Worm (Caenorhabditis elegans) whole organism, midembryonic: ENCODE data around the gene F23A7.8.
"Not testable (repeated sequence)": the region's sequence is repeated elsewhere in the genome, so short reads cannot be mapped to it uniquely, and the experiment has no call there.

Source experiments
- T22C8.4 ChIP-seq: fragments of 200-800 bp; sonication (Bioruptor generic); IDR thresholded peaks from 2 replicates; pipeline ENCODE4 v1.3.6; 2022; ENCODE audit warnings: missing genetic modification characterization, missing compliant biosample characterization
- cog-1 ChIP-seq: sonication (generic microtip); optimal IDR thresholded peaks from 2 replicates; lab custom pipeline; 2016; ENCODE audit warnings: missing genetic modification characterization, missing compliant biosample characterization
- flt-1 ChIP-seq: fragments of 200-800 bp; sonication (Bioruptor generic); IDR thresholded peaks from 2 replicates; pipeline ENCODE4 v1.3.6; 2022; ENCODE audit warnings: missing genetic modification characterization, missing compliant biosample characterization
- klf-2 ChIP-seq: fragments of 200-800 bp; sonication (Bioruptor generic); conservative IDR thresholded peaks from 2 replicates; pipeline ENCODE4 v1.3.6; 2022; ENCODE audit warnings: missing genetic modification reagents, missing genetic modification characterization, missing compliant biosample characterization
- med-1 ChIP-seq: sonication (generic microtip); optimal IDR thresholded peaks from 2 replicates; lab custom pipeline; 2017; ENCODE audit warnings: missing genetic modification characterization, mild to moderate bottlenecking, missing compliant biosample characterization, antibody characterized with exemption, missing genetic modification reagents; ENCODE audit not compliant: insufficient read depth
- ref-1 ChIP-seq: fragments of 200-800 bp; sonication (Bioruptor generic); conservative IDR thresholded peaks from 2 replicates; pipeline ENCODE4 v1.3.6; 2022; ENCODE audit warnings: missing genetic modification reagents, missing genetic modification characterization, missing compliant biosample characterization
- tab-1 ChIP-seq: fragments of 200-800 bp; sonication (Bioruptor generic); IDR thresholded peaks from 2 replicates; pipeline ENCODE4 v1.3.6; 2022; ENCODE audit warnings: missing genetic modification characterization, missing compliant biosample characterization
- ztf-23 ChIP-seq: fragments of 200-800 bp; sonication (Bioruptor generic); IDR thresholded peaks from 2 replicates; pipeline ENCODE4 v1.3.6; 2022; ENCODE audit warnings: missing genetic modification reagents, missing genetic modification characterization, missing compliant biosample characterization
- ztf-29 ChIP-seq: fragments of 200-800 bp; sonication (Bioruptor generic); IDR thresholded peaks from 2 replicates; pipeline ENCODE4 v1.3.6; 2022; ENCODE audit warnings: missing genetic modification reagents, missing genetic modification characterization, missing compliant biosample characterization

F23A7.8 gene

ce11 chrX:16213073-16213472, at the start of gene F23A7.8:
TSS of gene F23A7.8 (plus strand) at chrX:16213373.
- TF ChIP-seq cog-1 (tag; lab: Kevin White, UChicago); flt-1; ref-1 (GFP tag; lab: Robert Waterston, UW): not testable (repeated sequence)

DNA sequence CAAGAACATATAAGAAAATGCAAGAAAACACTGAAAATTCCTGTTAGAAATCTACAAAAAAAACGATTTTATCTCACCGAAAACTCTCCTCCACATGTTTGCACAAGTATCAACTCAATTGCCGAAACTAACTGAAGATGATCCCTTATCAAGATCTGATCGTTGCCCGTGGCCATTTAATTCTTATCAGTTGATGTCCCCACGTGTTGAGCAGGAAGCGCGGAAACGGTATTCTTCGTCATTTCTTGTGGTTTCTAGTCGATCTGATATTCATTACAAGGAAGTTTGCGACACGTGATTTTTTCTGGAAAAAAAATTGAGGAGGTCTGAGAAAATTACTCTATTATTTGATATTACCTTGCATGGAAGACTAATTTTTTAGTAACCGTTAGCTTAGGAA, 49.8 kb upstream of the F23A7.8 start, which contains the start of gene F09C8.1:
Gene F09C8.1, minus strand, starts transcription at position 123 of the 400 bp plus-strand sequence.
- no peak for TF ChIP-seq klf-2 (GFP tag; lab: Robert Waterston, UW)
- no peak for TF ChIP-seq T22C8.4 (GFP tag; lab: Robert Waterston, UW)
- no peak for TF ChIP-seq ztf-29 (GFP tag; lab: Robert Waterston, UW)
- TF ChIP-seq flt-1, result no peak
- no peak for TF ChIP-seq ref-1 (GFP tag; lab: Robert Waterston, UW)
- TF ChIP-seq cog-1 (tag; lab: Kevin White, UChicago), result no peak
- TF ChIP-seq tab-1 (GFP tag; lab: Robert Waterston, UW), result no peak
- TF ChIP-seq med-1 (GFP tag; lab: Kevin White, UChicago), result no peak
- no peak for TF ChIP-seq ztf-23 (GFP tag; lab: Robert Waterston, UW)

DNA sequence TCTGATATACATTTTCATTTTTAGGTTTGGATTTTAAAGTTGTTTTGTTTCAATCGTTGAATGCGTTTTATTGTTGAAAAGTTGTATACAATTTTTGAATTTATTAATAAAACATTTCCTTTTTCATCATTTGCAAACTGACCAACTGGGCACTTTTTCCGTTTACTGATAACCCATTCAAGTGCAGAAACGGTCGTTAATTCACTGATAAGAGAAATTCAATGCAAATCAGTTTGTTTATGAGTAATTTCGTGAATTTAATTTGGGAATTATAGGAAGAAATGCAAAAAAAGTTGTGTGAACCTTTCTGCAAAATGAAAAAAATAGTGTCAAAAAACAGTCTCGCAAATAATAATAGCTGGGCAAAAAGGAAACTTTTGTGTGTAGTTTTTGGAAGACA, 46.7 kb upstream of the F23A7.8 start:
- no peak for TF ChIP-seq T22C8.4 (GFP tag; lab: Robert Waterston, UW)
- no peak for TF ChIP-seq med-1 (GFP tag; lab: Kevin White, UChicago)
- no peak for TF ChIP-seq flt-1

DNA sequence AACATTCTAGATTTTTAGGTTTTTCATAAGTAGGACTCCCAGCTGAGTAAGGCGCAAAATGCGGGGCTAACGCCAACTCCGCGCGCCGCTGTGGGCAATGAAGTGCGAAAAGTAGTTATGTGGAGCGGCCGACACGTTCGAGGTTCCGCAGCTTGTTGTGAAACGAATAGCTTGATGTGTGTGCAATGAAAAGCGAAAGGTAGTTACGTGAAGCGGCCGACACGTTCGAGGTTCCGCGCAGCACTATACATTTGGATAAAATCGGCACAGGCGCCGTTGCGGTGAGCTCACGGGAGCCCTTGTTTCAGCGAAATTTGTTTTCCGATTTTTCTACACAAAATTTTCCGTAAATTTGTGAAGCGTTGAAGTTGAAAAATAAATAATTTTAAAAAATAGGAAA, 46.2 kb upstream of the F23A7.8 start:
- TF ChIP-seq flt-1 (no peak), ref-1 (GFP tag; lab: Robert Waterston, UW) (no peak), tab-1 (GFP tag; lab: Robert Waterston, UW) (no peak), med-1 (GFP tag; lab: Kevin White, UChicago) (no peak), ztf-29 (GFP tag; lab: Robert Waterston, UW) (no peak)

DNA sequence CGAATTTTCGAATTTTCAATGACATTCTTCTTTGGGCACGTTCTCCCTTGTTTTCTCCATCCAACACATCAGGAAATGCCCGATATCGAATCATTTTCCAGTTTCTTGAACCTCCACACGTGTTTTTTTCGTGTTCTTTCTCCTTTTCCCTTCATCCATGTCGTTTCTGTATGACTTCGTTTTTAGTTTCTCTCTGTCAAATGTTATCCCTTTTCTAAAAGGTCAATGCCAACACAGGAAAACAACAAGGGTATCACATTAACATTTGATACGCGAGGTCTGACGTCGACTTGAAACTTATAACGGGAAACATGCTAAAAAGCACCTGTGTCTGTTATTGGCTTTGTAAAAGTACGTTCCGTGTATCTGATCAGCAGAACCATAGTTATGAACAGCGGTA, 40.3 kb upstream of the F23A7.8 start:
- TF ChIP-seq klf-2 (GFP tag; lab: Robert Waterston, UW) (no peak), ztf-23 (GFP tag; lab: Robert Waterston, UW) (no peak), tab-1 (GFP tag; lab: Robert Waterston, UW) (no peak), T22C8.4 (GFP tag; lab: Robert Waterston, UW) (no peak), ref-1 (GFP tag; lab: Robert Waterston, UW) (no peak), cog-1 (tag; lab: Kevin White, UChicago) (no peak), flt-1 (no peak), med-1 (GFP tag; lab: Kevin White, UChicago) (no peak), ztf-29 (GFP tag; lab: Robert Waterston, UW) (no peak)

ce11 chrX:16184069-16184468, 29.1 kb upstream of the F23A7.8 start, which contains the start of gene nlp-67:
TSS of gene nlp-67 (plus strand) at chrX:16184369.
- TF ChIP-seq T22C8.4 (GFP tag; lab: Robert Waterston, UW) (no peak), tab-1 (GFP tag; lab: Robert Waterston, UW) (no peak), ref-1 (GFP tag; lab: Robert Waterston, UW) (no peak), med-1 (GFP tag; lab: Kevin White, UChicago) (no peak), cog-1 (tag; lab: Kevin White, UChicago) (no peak), ztf-23 (GFP tag; lab: Robert Waterston, UW) (no peak), flt-1 (no peak), ztf-29 (GFP tag; lab: Robert Waterston, UW) (no peak), klf-2 (GFP tag; lab: Robert Waterston, UW) (no peak)

ce11 chrX:16189227-16189906, 23.8 kb upstream of the F23A7.8 start, which contains the start of gene slc-25A21:
TSS of gene slc-25A21 (plus strand) at chrX:16189856.
- TF ChIP-seq med-1 (GFP tag; lab: Kevin White, UChicago) (no peak), klf-2 (GFP tag; lab: Robert Waterston, UW) (no peak), ref-1 (GFP tag; lab: Robert Waterston, UW) (no peak), flt-1 (no peak), tab-1 (GFP tag; lab: Robert Waterston, UW) (no peak), ztf-23 (GFP tag; lab: Robert Waterston, UW) (no peak), cog-1 (tag; lab: Kevin White, UChicago) (no peak), ztf-29 (GFP tag; lab: Robert Waterston, UW) (no peak), T22C8.4 (GFP tag; lab: Robert Waterston, UW) (no peak)

DNA sequence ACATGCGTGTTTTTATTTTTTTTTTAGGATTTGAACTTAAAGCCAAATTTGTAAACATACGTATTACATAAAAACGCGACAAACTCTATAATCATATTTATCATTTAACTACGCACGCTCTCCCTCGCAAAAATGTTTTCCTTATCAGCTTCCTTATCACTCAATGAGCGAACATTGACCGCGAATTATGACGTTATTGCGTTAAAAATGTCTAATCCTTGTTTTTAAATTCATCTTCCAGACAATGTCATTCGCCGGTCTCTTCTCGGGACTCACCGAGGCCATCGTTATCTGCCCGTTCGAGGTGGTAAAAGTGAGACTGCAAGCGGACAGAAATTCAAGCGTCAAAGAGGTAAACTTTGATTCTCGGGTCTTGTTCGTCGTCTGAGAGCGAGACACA, 20.6 kb upstream of the F23A7.8 start:
- TF ChIP-seq ztf-29 (GFP tag; lab: Robert Waterston, UW) (no peak), tab-1 (GFP tag; lab: Robert Waterston, UW) (no peak), T22C8.4 (GFP tag; lab: Robert Waterston, UW) (no peak), klf-2 (GFP tag; lab: Robert Waterston, UW) (no peak), cog-1 (tag; lab: Kevin White, UChicago) (no peak), ref-1 (GFP tag; lab: Robert Waterston, UW) (no peak), flt-1 (no peak), ztf-23 (GFP tag; lab: Robert Waterston, UW) (no peak)

DNA sequence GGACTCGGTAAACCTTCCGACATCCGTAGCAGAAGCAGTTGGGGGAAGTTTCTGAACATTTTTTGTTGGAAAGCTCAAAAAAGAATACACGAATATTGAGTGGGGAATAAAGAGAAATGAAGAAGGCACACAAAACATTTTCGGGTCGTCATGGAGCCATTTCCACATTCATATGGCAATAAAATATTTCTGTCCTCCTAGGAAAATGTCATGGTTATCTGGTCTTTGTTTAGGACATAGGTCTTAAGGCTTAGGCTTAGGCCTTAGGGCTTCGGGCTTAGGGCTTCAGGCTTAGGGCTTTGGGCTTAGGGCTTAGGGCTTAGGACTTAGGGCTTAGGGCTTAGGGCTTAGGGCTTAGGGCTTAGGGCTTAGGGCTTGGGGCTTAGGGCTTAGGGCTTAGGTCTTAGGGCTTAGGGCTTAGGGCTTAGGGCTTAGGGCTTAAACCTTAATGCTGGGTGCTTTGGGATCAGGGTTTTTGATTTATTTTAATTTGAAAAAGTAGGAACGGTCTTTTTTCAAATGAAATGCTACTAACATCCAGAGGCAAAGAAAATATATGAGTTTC, 13.9 kb upstream of the F23A7.8 start, which contains the start of gene R11.3:
Gene R11.3, minus strand, starts transcription at position 51 of the 565 bp plus-strand sequence.
- TF ChIP-seq ztf-29 (GFP tag; lab: Robert Waterston, UW) (peak; percentile 21; the same call in 1 of the 2 replicates), klf-2 (GFP tag; lab: Robert Waterston, UW) (no peak)
